Worm (Caenorhabditis elegans): Measurements from ENCODE around the gene mcm-2.

The mcm-2 gene

DNA sequence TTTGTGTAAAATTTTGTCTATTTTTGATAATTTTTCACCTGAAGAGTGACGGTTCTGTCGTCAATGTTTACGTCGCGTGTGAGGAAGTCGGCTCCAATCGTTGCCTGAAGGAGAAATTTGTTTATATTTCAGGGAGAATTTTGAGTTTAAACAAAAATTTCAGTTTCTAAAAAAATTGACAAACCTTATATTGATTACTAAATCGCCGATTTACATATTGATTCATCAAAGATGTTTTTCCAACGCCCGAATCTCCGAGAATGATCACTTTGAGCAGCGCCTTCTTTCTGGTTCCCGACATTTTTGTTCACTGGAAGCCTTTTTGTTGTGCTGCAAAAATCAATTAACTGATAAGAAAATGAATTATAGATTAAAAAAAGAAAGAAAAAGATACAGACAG lies 39.8 kb downstream of the mcm-2 start, which contains the start of gene rab-7:
Gene rab-7 (minus strand): TSS at position 330 of the 400 bp plus-strand sequence.
- peak; percentile 7 for TF ChIP-seq pqm-1 (tag; optimal IDR thresholded peaks at IDR 0.05)
- peak; percentile 71 for TF ChIP-seq ama-1 (optimal IDR thresholded peaks at IDR 0.05)
- TF ChIP-seq lin-39 (tag; optimal IDR thresholded peaks at IDR 0.05), result no peak
- TF ChIP-seq unc-62 (GFP tag; optimal IDR thresholded peaks at IDR 0.05), result no peak
- TF ChIP-seq pha-4 (tag; optimal IDR thresholded peaks at IDR 0.05), result peak; percentile 1
- peak; percentile 37 for TF ChIP-seq elt-2 (tag; optimal IDR thresholded peaks at IDR 0.05)

DNA sequence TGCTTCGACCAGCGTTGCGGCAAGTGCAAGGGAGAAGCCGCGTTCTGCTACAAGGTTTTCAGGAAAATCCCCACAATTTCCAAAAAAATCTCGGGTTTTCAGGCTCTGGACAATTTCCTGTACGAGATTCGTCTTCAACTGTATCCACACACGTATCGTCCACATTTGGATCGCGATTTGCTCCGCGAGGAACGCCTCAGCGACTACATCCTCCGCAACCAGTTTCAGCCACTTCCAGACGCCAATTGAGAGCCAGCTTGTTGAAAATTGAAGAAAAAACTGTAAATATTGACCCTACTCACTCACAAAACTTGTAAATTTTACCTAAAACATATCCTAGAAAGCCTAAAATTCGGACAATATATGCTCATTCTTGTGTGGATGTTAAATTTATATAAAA lies 41.6 kb downstream of the mcm-2 start:
- TF ChIP-seq fkh-10 (GFP tag; optimal IDR thresholded peaks at IDR 0.05) (no peak), mml-1 (tag; optimal IDR thresholded peaks at IDR 0.05) (no peak), fos-1 (tag; optimal IDR thresholded peaks at IDR 0.05) (no peak), zag-1 (tag; optimal IDR thresholded peaks at IDR 0.05) (no peak), elt-2 (tag; optimal IDR thresholded peaks at IDR 0.05) (no peak), ceh-82 (tag; optimal IDR thresholded peaks at IDR 0.05) (no peak), nhr-11 (tag; optimal IDR thresholded peaks at IDR 0.05) (no peak), unc-39 (tag; optimal IDR thresholded peaks at IDR 0.05) (no peak), nhr-43 (tag; optimal IDR thresholded peaks at IDR 0.05; ENCODE audit: poor library complexity, severe bottlenecking) (no peak), lsy-12 (tag; optimal IDR thresholded peaks at IDR 0.05) (peak; percentile 10), nhr-237 (tag; optimal IDR thresholded peaks at IDR 0.05) (no peak), ama-1 (optimal IDR thresholded peaks at IDR 0.05) (peak; percentile 65), sea-2 (GFP tag; optimal IDR thresholded peaks at IDR 0.05) (no peak), ZK546.5 (tag; optimal IDR thresholded peaks at IDR 0.05) (no peak), pha-4 (tag; optimal IDR thresholded peaks at IDR 0.05) (no peak)

DNA sequence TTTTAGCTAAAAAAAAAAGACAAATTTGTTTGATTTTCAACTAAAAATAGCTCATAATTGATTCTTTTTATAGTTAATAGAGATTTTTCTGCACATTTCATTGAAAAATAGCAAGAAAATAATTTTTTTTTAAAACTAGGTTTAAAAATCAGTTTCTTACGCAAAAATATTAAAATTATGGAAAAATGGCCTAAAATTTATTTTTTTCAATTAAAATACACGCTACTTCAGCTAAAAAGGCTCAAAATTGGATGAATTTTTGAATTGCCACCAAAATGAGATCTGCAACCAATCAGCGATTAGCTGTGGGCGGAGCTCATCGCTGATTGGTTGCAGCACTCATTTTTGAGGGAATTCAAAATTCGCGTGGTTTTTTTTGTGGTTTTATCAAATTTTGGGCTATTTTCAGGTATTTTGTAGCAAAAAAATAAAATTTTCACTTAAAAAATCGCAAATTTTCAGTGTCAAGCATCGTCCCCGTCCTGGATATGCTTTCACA lies 43.2 kb downstream of the mcm-2 start:
- TF ChIP-seq nfya-1 (tag; optimal IDR thresholded peaks at IDR 0.05; ENCODE audit: insufficient read depth) (peak; percentile 79), ceh-28 (tag; optimal IDR thresholded peaks at IDR 0.05) (no peak)

DNA sequence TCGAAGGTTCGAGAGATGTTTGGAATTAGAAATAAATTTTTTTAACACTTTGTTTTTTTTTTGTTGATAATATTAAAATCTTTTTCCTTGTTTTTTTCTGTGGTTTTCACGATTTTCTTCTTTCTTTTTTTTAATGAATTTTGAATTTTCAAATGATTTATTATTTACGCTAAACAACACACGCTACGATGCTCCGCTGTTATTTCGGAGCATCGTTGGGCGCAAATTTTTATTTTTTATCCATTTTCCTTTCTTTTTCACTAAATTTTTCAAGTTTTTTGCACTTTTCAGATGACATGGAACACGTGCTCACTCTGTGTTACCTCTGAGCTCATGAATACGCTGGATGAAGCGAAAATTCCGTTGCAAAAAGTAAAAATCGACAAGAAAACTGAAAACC lies 44.3 kb downstream of the mcm-2 start, which contains the start of the genes W03C9.1 and W03C9.2:
Gene W03C9.1 (minus strand): TSS at position 46 of the 400 bp plus-strand sequence.
Gene W03C9.2 (plus strand): TSS at position 286 of the 400 bp plus-strand sequence.
- TF ChIP-seq ceh-16 (tag; optimal IDR thresholded peaks at IDR 0.05) (no peak), pha-4 (tag; optimal IDR thresholded peaks at IDR 0.05) (no peak), pqm-1 (tag; optimal IDR thresholded peaks at IDR 0.05) (no peak), mdl-1 (tag; optimal IDR thresholded peaks at IDR 0.05) (no peak), ceh-9 (tag; optimal IDR thresholded peaks at IDR 0.05) (no peak), lin-15B (tag; optimal IDR thresholded peaks at IDR 0.05) (peak; percentile 11), fos-1 (tag; optimal IDR thresholded peaks at IDR 0.05) (no peak), daf-12 (tag; optimal IDR thresholded peaks at IDR 0.05) (no peak)

DNA sequence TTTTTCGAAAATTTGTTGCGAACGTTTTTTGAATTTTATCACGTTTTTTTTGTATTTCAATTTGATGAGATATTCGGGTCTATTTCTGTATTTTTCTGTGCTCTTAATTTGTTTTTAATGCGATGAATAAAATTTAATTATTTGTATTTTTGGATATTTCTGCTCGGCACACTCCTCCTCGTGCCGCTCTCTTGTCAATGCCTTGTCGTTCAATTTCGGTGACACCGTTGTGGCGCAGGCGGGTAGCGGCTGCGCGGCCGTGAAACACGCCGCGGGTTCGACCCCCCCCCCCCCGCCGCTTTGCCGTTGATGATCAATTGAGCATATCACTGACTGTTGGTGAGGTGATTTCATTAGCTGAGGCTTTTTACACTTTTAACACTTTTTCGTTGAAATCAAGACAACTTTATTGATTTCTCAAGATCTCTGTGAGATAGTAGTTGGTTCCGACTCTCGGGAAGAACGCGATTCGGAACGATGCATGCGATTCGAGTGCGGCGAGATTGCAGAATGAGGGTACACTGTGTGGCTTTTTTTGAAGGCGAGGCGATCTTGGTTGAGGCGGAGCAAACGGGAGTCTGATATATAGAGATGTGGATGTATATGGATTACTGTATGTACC lies 45.7 kb downstream of the mcm-2 start:
- TF ChIP-seq sea-2 (GFP tag; optimal IDR thresholded peaks at IDR 0.05) (peak; percentile 66), mml-1 (tag; optimal IDR thresholded peaks at IDR 0.05) (no peak), ceh-28 (tag; optimal IDR thresholded peaks at IDR 0.05) (peak; percentile 36), fkh-2 (tag; optimal IDR thresholded peaks at IDR 0.05) (no peak), nhr-77 (tag; optimal IDR thresholded peaks at IDR 0.05) (no peak), nhr-23 (tag; optimal IDR thresholded peaks at IDR 0.05) (peak; percentile 12), zag-1 (tag; optimal IDR thresholded peaks at IDR 0.05) (no peak), ceh-82 (tag; optimal IDR thresholded peaks at IDR 0.05) (peak; percentile 36), snpc-4 (tag; optimal IDR thresholded peaks at IDR 0.05) (peak; percentile 38), nfya-1 (tag; optimal IDR thresholded peaks at IDR 0.05; ENCODE audit: insufficient read depth) (peak; percentile 62), fos-1 (tag; optimal IDR thresholded peaks at IDR 0.05) (no peak), lsy-12 (tag; optimal IDR thresholded peaks at IDR 0.05) (peak; percentile 88), elt-3 (tag; optimal IDR thresholded peaks at IDR 0.05) (peak in 1 of 3 experiments; percentile 31), elt-2 (tag; optimal IDR thresholded peaks at IDR 0.05) (peak; percentile 57), hmg-11 (tag; optimal IDR thresholded peaks at IDR 0.05) (peak; percentile 93), ceh-9 (tag; optimal IDR thresholded peaks at IDR 0.05) (no peak), jun-1 (tag; optimal IDR thresholded peaks at IDR 0.05) (peak; percentile 27), pha-4 (tag; optimal IDR thresholded peaks at IDR 0.05) (peak; percentile 73), nhr-43 (tag; optimal IDR thresholded peaks at IDR 0.05; ENCODE audit: poor library complexity, severe bottlenecking) (peak; percentile 55), nhr-76 (tag; optimal IDR thresholded peaks at IDR 0.05) (peak; percentile 15), ztf-4 (tag; optimal IDR thresholded peaks at IDR 0.05) (peak; percentile 22), tbx-2 (tag; optimal IDR thresholded peaks at IDR 0.05) (peak; percentile 80), fkh-10 (GFP tag; optimal IDR thresholded peaks at IDR 0.05) (no peak), R02D3.7 (tag; optimal IDR thresholded peaks at IDR 0.05) (peak; percentile 68), lin-15B (tag; optimal IDR thresholded peaks at IDR 0.05) (peak; percentile 16), lin-39 (tag; optimal IDR thresholded peaks at IDR 0.05) (peak; percentile 89)
